Fruit fly (Drosophila melanogaster): ENCODE results near the gene CG4270.

CG4270 gene

DNA sequence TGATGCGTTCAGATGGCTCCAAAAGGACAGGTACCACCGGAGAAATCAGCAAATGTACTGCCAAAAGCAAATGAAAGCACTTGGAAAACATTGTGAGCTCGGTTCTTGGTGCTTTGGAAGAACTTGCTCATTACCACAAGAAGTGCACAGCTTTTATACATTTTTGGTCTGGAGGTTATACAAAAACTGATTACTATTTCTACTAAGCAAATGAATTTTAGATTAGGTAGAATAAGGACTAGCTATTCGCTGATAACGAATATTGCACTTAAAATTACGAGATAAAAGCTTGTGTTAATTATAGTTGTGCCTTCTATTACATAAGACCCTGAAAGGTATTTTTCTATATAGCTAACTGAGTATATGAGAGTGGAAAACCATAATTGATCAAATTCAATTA, 8.3 kb upstream of the CG4270 start, which contains the start of gene Send1:
Gene Send1, minus strand, starts transcription at position 101 of the 400 bp plus-strand sequence.
- TF ChIP-seq CG8119 (GFP tag; IDR thresholded peaks at IDR 0.05) = no peak
- no peak for TF ChIP-seq Hr4 (GFP tag; optimal IDR thresholded peaks at IDR 0.05)
- TF ChIP-seq pdm3 (GFP tag; optimal IDR thresholded peaks at IDR 0.05) = no peak
- TF ChIP-seq CG10631 (GFP tag; optimal IDR thresholded peaks at IDR 0.05) = no peak
- no peak for TF ChIP-seq Hr39 (GFP tag; optimal IDR thresholded peaks at IDR 0.05)
- no peak for TF ChIP-seq dsx (GFP tag; optimal IDR thresholded peaks at IDR 0.05; ENCODE audit: poor library complexity, severe bottlenecking)
- TF ChIP-seq spab (GFP tag; optimal IDR thresholded peaks at IDR 0.05) = no peak
- no peak for TF ChIP-seq CG3032 (tag; optimal IDR thresholded peaks at IDR 0.05)
- no peak for TF ChIP-seq Sox102F (GFP tag; optimal IDR thresholded peaks at IDR 0.05)
- TF ChIP-seq Blimp-1 (GFP tag; optimal IDR thresholded peaks at IDR 0.05) = no peak
- no peak for TF ChIP-seq ss (GFP tag; optimal IDR thresholded peaks at IDR 0.05)
- no peak for TF ChIP-seq Eip75B (GFP tag; optimal IDR thresholded peaks at IDR 0.05)
- TF ChIP-seq fd59A (GFP tag; optimal IDR thresholded peaks at IDR 0.05) = no peak
- TF ChIP-seq topi (GFP tag; optimal IDR thresholded peaks at IDR 0.05) = no peak
- TF ChIP-seq Eip93F (GFP tag; optimal IDR thresholded peaks at IDR 0.05) = no peak
- no peak for TF ChIP-seq cyc (GFP tag; optimal IDR thresholded peaks at IDR 0.05)
- no peak for TF ChIP-seq CG34406 (GFP tag; optimal IDR thresholded peaks at IDR 0.05)

- no peak for TF ChIP-seq Ets21C (GFP tag; optimal IDR thresholded peaks at IDR 0.05)
- no peak for TF ChIP-seq Blimp-1 (GFP tag; optimal IDR thresholded peaks at IDR 0.05)
- TF ChIP-seq svp (GFP tag) = no peak
- TF ChIP-seq Hr4 (GFP tag; optimal IDR thresholded peaks at IDR 0.05) = no peak
- TF ChIP-seq cyc (GFP tag; optimal IDR thresholded peaks at IDR 0.05) = no peak
- no peak for TF ChIP-seq dac (GFP tag; optimal IDR thresholded peaks at IDR 0.05)
- no peak for TF ChIP-seq CG6276 (GFP tag; optimal IDR thresholded peaks at IDR 0.05)
- TF ChIP-seq fd59A (GFP tag; optimal IDR thresholded peaks at IDR 0.05) = no peak
These were observed 2.0 kb downstream of the CG4270 start, which contains the start of gene CG34049 for dm6 chr2L:2265221-2265620. CG34049 (minus strand) TSS chr2L:2265321.

dm6 chr2L:2269040-2269439, 5.8 kb downstream of the CG4270 start, which contains the start of gene CG17242:
CG17242 (minus strand) TSS chr2L:2269140.
- TF ChIP-seq esn (GFP tag; optimal IDR thresholded peaks at IDR 0.05) (no peak), Ets21C (GFP tag; optimal IDR thresholded peaks at IDR 0.05) (no peak), Sox14 (GFP tag; optimal IDR thresholded peaks at IDR 0.05) (no peak), Gug (GFP tag; IDR thresholded peaks at IDR 0.05) (no peak), Ets96B (tag; optimal IDR thresholded peaks at IDR 0.05) (no peak), CG3919 (GFP tag; optimal IDR thresholded peaks at IDR 0.05) (no peak), OdsH (GFP tag; optimal IDR thresholded peaks at IDR 0.05) (no peak), CG11294 (GFP tag; IDR thresholded peaks at IDR 0.05) (no peak), Hr38 (GFP tag; optimal IDR thresholded peaks at IDR 0.05) (no peak), cyc (GFP tag; optimal IDR thresholded peaks at IDR 0.05) (no peak), acj6 (GFP tag; optimal IDR thresholded peaks at IDR 0.05) (no peak), fd59A (GFP tag; optimal IDR thresholded peaks at IDR 0.05) (no peak), CG6808 (GFP tag; optimal IDR thresholded peaks at IDR 0.05) (no peak), Lpt (GFP tag; optimal IDR thresholded peaks at IDR 0.05) (no peak), fkh (GFP tag; optimal IDR thresholded peaks at IDR 0.05) (no peak)

DNA sequence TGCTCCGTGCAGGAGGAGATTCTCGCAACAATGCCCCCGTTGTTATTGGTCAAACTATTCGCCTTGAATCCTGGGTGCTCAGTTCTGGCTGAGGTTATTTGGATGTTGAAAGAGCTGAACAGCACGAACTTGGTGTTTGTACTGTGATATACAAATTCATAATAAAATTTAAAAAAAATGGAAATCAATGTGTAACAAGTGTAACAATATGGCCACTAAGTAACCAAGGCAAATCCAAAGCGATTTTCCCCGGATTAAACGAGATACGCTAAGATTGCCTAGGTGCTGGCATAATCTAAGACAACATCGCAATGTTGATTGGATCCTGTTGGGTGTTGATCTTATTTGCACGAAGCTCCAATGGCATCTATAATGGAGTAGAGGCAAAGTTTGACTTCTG, 21.6 kb downstream of the CG4270 start, which contains the start of gene CG4271:
Gene CG4271, plus strand, starts transcription at position 301 of the 400 bp plus-strand sequence.
- TF ChIP-seq lz (GFP tag; optimal IDR thresholded peaks at IDR 0.05) = no peak

dm6 chr2L:2286773-2287172, 23.5 kb downstream of the CG4270 start, which contains the start of gene CG31681:
CG31681 (minus strand) TSS chr2L:2286873.
- no peak for TF ChIP-seq CG6792 (GFP tag; optimal IDR thresholded peaks at IDR 0.05)
- no peak for TF ChIP-seq CG1621 (tag; optimal IDR thresholded peaks at IDR 0.05)
- no peak for TF ChIP-seq Eip78C (GFP tag)
- TF ChIP-seq CG11294 (GFP tag; IDR thresholded peaks at IDR 0.05) = no peak
- TF ChIP-seq CG3919 (GFP tag; optimal IDR thresholded peaks at IDR 0.05) = no peak
- no peak for TF ChIP-seq Eip93F (GFP tag; optimal IDR thresholded peaks at IDR 0.05)
- no peak for TF ChIP-seq lz (GFP tag; optimal IDR thresholded peaks at IDR 0.05)
- TF ChIP-seq OdsH (GFP tag; optimal IDR thresholded peaks at IDR 0.05) = no peak
- no peak for TF ChIP-seq Sox102F (GFP tag; optimal IDR thresholded peaks at IDR 0.05)
- TF ChIP-seq CG11762 (GFP tag; optimal IDR thresholded peaks at IDR 0.05; ENCODE audit: insufficient read depth) = no peak
- no peak for TF ChIP-seq fkh (GFP tag; optimal IDR thresholded peaks at IDR 0.05)
- TF ChIP-seq CG6854 (GFP tag; optimal IDR thresholded peaks at IDR 0.05) = no peak
- TF ChIP-seq eg (GFP tag; IDR thresholded peaks at IDR 0.05) = no peak
- no peak for TF ChIP-seq fd59A (GFP tag; optimal IDR thresholded peaks at IDR 0.05)
- no peak for TF ChIP-seq Blimp-1 (GFP tag; optimal IDR thresholded peaks at IDR 0.05)
- TF ChIP-seq CG34406 (GFP tag; optimal IDR thresholded peaks at IDR 0.05) = no peak
- TF ChIP-seq Sox15 (GFP tag; optimal IDR thresholded peaks at IDR 0.05) = no peak

Measured in whole organism, prepupa.